Fruit fly (Drosophila melanogaster) whole organism, embryonic: ENCODE data around the gene Rpp14a.

Experiments
- ATbp ChIP-seq: fragments of 200-800 bp; sonication (Bioruptor generic); optimal IDR thresholded peaks from 2 replicates; lab custom pipeline; 2017; ENCODE audit warnings: missing biosample characterization, mild to moderate bottlenecking, missing genetic modification characterization, missing genetic modification reagents
- CG10209 ChIP-seq: fragments of 200-800 bp; sonication (Bioruptor generic); optimal IDR thresholded peaks from 3 replicates; lab custom pipeline; 2017; ENCODE audit warnings: missing biosample characterization, mild to moderate bottlenecking, missing genetic modification characterization, missing genetic modification reagents
- CG10321 ChIP-seq: fragments of 200-800 bp; sonication (Bioruptor generic); IDR thresholded peaks from 2 replicates; pipeline ENCODE4 v1.3.6; 2022; ENCODE audit warnings: missing biosample characterization, missing genetic modification characterization
- CG11085 ChIP-seq: fragments of 200-800 bp; sonication (Bioruptor generic); IDR thresholded peaks from 2 replicates; pipeline ENCODE4 v1.3.6; 2022; ENCODE audit warnings: missing biosample characterization, missing genetic modification characterization
- CG11093 ChIP-seq: fragments of 200-800 bp; sonication (Bioruptor generic); IDR thresholded peaks from 3 replicates; pipeline ENCODE4 v1.3.6; 2022; ENCODE audit warnings: missing biosample characterization, missing genetic modification characterization
- CG12236 ChIP-seq: fragments of 200-800 bp; sonication (Bioruptor generic); optimal IDR thresholded peaks from 2 replicates; lab custom pipeline; 2016; ENCODE audit warnings: missing biosample characterization, missing genetic modification characterization
- CG13894 ChIP-seq: fragments of 200-800 bp; sonication (Bioruptor generic); optimal IDR thresholded peaks from 3 replicates; lab custom pipeline; 2018; ENCODE audit warnings: missing biosample characterization, mild to moderate bottlenecking, missing genetic modification characterization, moderate library complexity
- CG15514 ChIP-seq: fragments of 200-800 bp; sonication (Bioruptor generic); optimal IDR thresholded peaks from 3 replicates; lab custom pipeline; 2017; ENCODE audit warnings: missing biosample characterization, missing genetic modification characterization, mild to moderate bottlenecking, moderate library complexity, missing genetic modification reagents
- CG1603 ChIP-seq: fragments of 200-800 bp; sonication (Bioruptor generic); optimal IDR thresholded peaks from 2 replicates; lab custom pipeline; 2019; ENCODE audit warnings: missing biosample characterization, mild to moderate bottlenecking, missing genetic modification characterization, moderate library complexity
- CG16813 ChIP-seq: fragments of 200-800 bp; sonication (Bioruptor generic); IDR thresholded peaks from 3 replicates; pipeline ENCODE4 v1.3.6; 2022; ENCODE audit warnings: missing biosample characterization, missing genetic modification characterization; ENCODE audit not compliant: partially characterized antibody
- CG17912 ChIP-seq: fragments of 200-800 bp; sonication (Bioruptor generic); optimal IDR thresholded peaks from 2 replicates; lab custom pipeline; 2018; ENCODE audit warnings: missing biosample characterization, mild to moderate bottlenecking, missing genetic modification characterization
- CG2129 ChIP-seq: fragments of 200-800 bp; sonication (Bioruptor generic); IDR thresholded peaks from 2 replicates; pipeline ENCODE4 v1.3.6; 2022; ENCODE audit warnings: missing biosample characterization, missing genetic modification characterization; ENCODE audit not compliant: partially characterized antibody
- CG2875 ChIP-seq: fragments of 200-800 bp; sonication (Bioruptor generic); optimal IDR thresholded peaks from 2 replicates; lab custom pipeline; 2017; ENCODE audit warnings: missing biosample characterization, mild to moderate bottlenecking, missing genetic modification characterization, missing genetic modification reagents
- CG30020 ChIP-seq: fragments of 200-800 bp; optimal IDR thresholded peaks from 2 replicates; lab custom pipeline; 2019; ENCODE audit warnings: missing biosample characterization, mild to moderate bottlenecking, missing genetic modification characterization, moderate library complexity
- CG33557 ChIP-seq: fragments of 200-800 bp; sonication (Bioruptor generic); optimal IDR thresholded peaks from 2 replicates; lab custom pipeline; 2019; ENCODE audit warnings: missing biosample characterization, mild to moderate bottlenecking, missing genetic modification characterization, moderate library complexity
- CG34376 ChIP-seq: fragments of 200-800 bp; sonication (Bioruptor generic); optimal IDR thresholded peaks from 2 replicates; lab custom pipeline; 2018; ENCODE audit warnings: missing biosample characterization, mild to moderate bottlenecking, missing genetic modification characterization
- CG34422 ChIP-seq: fragments of 200-800 bp; sonication (Bioruptor generic); IDR thresholded peaks from 3 replicates; pipeline ENCODE4 v1.3.6; 2022; ENCODE audit warnings: missing biosample characterization, missing genetic modification characterization
- CG3726 ChIP-seq: fragments of 200-800 bp; sonication (Bioruptor generic); IDR thresholded peaks from 3 replicates; pipeline ENCODE4, ENCODE4 v1.3.6; 2022; ENCODE audit warnings: missing biosample characterization, missing genetic modification characterization
- CG7745 ChIP-seq: fragments of 200-800 bp; sonication (Bioruptor generic); optimal IDR thresholded peaks from 2 replicates; lab custom pipeline; 2018; ENCODE audit warnings: missing biosample characterization, mild to moderate bottlenecking, missing genetic modification characterization, moderate library complexity
- CG7987 ChIP-seq: fragments of 200-800 bp; sonication (Bioruptor generic); optimal IDR thresholded peaks from 2 replicates; lab custom pipeline; 2018; ENCODE audit warnings: missing biosample characterization, mild to moderate bottlenecking, missing genetic modification characterization, moderate library complexity
- CHES-1-like ChIP-seq: fragments of 200-800 bp; sonication (Bioruptor generic); optimal IDR thresholded peaks from 2 replicates; lab custom pipeline; 2016; ENCODE audit warnings: missing biosample characterization, missing genetic modification characterization
- Doc2 ChIP-seq: fragments of 200-800 bp; sonication (Bioruptor generic); IDR thresholded peaks from 2 replicates; pipeline ENCODE4 v1.3.6; 2022; ENCODE audit warnings: missing biosample characterization, missing genetic modification characterization
- HLH4C ChIP-seq: fragments of 200-800 bp; sonication (Bioruptor generic); IDR thresholded peaks from 3 replicates; pipeline ENCODE4 v1.3.6; 2022; ENCODE audit warnings: missing biosample characterization, missing genetic modification characterization; ENCODE audit not compliant: partially characterized antibody
- HmgD ChIP-seq: fragments of 200-800 bp; sonication (Bioruptor generic); optimal IDR thresholded peaks from 3 replicates; lab custom pipeline; 2016; ENCODE audit warnings: missing biosample characterization, missing genetic modification characterization
- Hr3 ChIP-seq: fragments of 200-800 bp; sonication (Bioruptor generic); optimal IDR thresholded peaks from 3 replicates; lab custom pipeline; 2016; ENCODE audit warnings: missing biosample characterization, missing genetic modification characterization
- Kr ChIP-seq: fragments of 200-800 bp; sonication (Bioruptor generic); optimal IDR thresholded peaks from 2 replicates; lab custom pipeline; 2017; ENCODE audit warnings: missing biosample characterization, mild to moderate bottlenecking, missing genetic modification characterization
- Mad ChIP-seq: fragments of 200-800 bp; sonication (Bioruptor generic); optimal IDR thresholded peaks from 2 replicates; lab custom pipeline; 2016; ENCODE audit warnings: missing biosample characterization, missing genetic modification characterization
- Med ChIP-seq: fragments of 200-800 bp; sonication (Bioruptor generic); peaks from one replicate; lab custom pipeline; 2016; ENCODE audit warnings: missing biosample characterization, missing genetic modification characterization, mild to moderate bottlenecking, inconsistent platforms, moderate library complexity
- Pdp1 ChIP-seq, 2 experiments: fragments of 200-800 bp; sonication (Bioruptor generic); optimal IDR thresholded peaks; 3 replicates each; lab custom pipeline; 2016; ENCODE audit warnings: missing biosample characterization in 2 of 2, missing genetic modification characterization in 2 of 2, mild to moderate bottlenecking in 1 of 2, moderate library complexity in 1 of 2
- TFAM ChIP-seq: fragments of 200-800 bp; sonication (Bioruptor generic); optimal IDR thresholded peaks from 2 replicates; lab custom pipeline; 2017; ENCODE audit warnings: missing biosample characterization, missing genetic modification characterization, inconsistent platforms
- Taf1 ChIP-seq: fragments of 200-800 bp; sonication (Bioruptor generic); IDR thresholded peaks from 2 replicates; pipeline ENCODE4 v1.3.6; 2022; ENCODE audit warnings: missing biosample characterization, missing genetic modification characterization
- Xbp1 ChIP-seq: fragments of 200-800 bp; sonication (Bioruptor generic); optimal IDR thresholded peaks from 3 replicates; lab custom pipeline; 2016; ENCODE audit warnings: missing biosample characterization, mild to moderate bottlenecking, missing genetic modification characterization
- aop ChIP-seq: fragments of 200-800 bp; sonication (Bioruptor generic); IDR thresholded peaks from 2 replicates; pipeline ENCODE4 v1.3.6; 2022; ENCODE audit warnings: missing biosample characterization, missing genetic modification characterization
- crol ChIP-seq: fragments of 200-800 bp; sonication (Bioruptor generic); IDR thresholded peaks from 2 replicates; pipeline ENCODE4 v1.3.6; 2022; ENCODE audit warnings: missing biosample characterization, missing genetic modification characterization
- danr ChIP-seq: fragments of 200-800 bp; sonication (Bioruptor generic); IDR thresholded peaks from 2 replicates; pipeline ENCODE4 v1.3.6; 2022; ENCODE audit warnings: missing biosample characterization, missing genetic modification characterization
- eyg ChIP-seq: fragments of 200-800 bp; sonication (Bioruptor generic); optimal IDR thresholded peaks from 3 replicates; lab custom pipeline; 2016; ENCODE audit warnings: missing biosample characterization, missing genetic modification characterization
- fd102C ChIP-seq: fragments of 200-800 bp; sonication (Bioruptor generic); optimal IDR thresholded peaks from 2 replicates; lab custom pipeline; 2018; ENCODE audit warnings: missing biosample characterization, mild to moderate bottlenecking, missing genetic modification characterization, moderate library complexity
- gce ChIP-seq: fragments of 200-800 bp; sonication (Bioruptor generic); IDR thresholded peaks from 3 replicates; pipeline ENCODE4 v1.3.6; 2022; ENCODE audit warnings: missing biosample characterization, missing genetic modification characterization
- ind ChIP-seq: fragments of 200-800 bp; sonication (Bioruptor generic); optimal IDR thresholded peaks from 3 replicates; lab custom pipeline; 2016; ENCODE audit warnings: missing biosample characterization, missing genetic modification characterization
- mirr ChIP-seq: fragments of 200-800 bp; sonication (Bioruptor generic); optimal IDR thresholded peaks from 3 replicates; lab custom pipeline; 2018; ENCODE audit warnings: missing biosample characterization, mild to moderate bottlenecking, missing genetic modification characterization
- ranshi ChIP-seq: fragments of 200-800 bp; sonication (Bioruptor generic); IDR thresholded peaks from 2 replicates; pipeline ENCODE4 v1.3.6; 2022; ENCODE audit warnings: missing biosample characterization, missing genetic modification characterization
- sens ChIP-seq: fragments of 200-800 bp; sonication (Bioruptor generic); peaks from one replicate; lab custom pipeline; 2016; ENCODE audit warnings: missing biosample characterization, missing genetic modification characterization
- sima ChIP-seq: fragments of 200-800 bp; sonication (Bioruptor generic); optimal IDR thresholded peaks from 2 replicates; lab custom pipeline; 2016; ENCODE audit warnings: missing biosample characterization, missing genetic modification characterization
- toy ChIP-seq: fragments of 200-800 bp; sonication (Bioruptor generic); IDR thresholded peaks from 2 replicates; pipeline ENCODE4 v1.3.6; 2022; ENCODE audit warnings: missing biosample characterization, missing genetic modification characterization
- unpg ChIP-seq: fragments of 200-800 bp; sonication (Bioruptor generic); optimal IDR thresholded peaks from 3 replicates; lab custom pipeline; 2018; ENCODE audit warnings: missing biosample characterization, mild to moderate bottlenecking, missing genetic modification characterization, moderate library complexity
- zfh2 ChIP-seq: fragments of 200-800 bp; sonication (Bioruptor generic); optimal IDR thresholded peaks from 2 replicates; lab custom pipeline; 2016; ENCODE audit warnings: missing biosample characterization, missing genetic modification characterization

Gene Rpp14a

dm6 chr3R:30063704-30064103 lies 7.0 kb downstream of the Rpp14a start (continued):
- no peak for TF ChIP-seq HmgD (GFP tag; lab: Kevin White, UChicago)
- TF ChIP-seq mirr (GFP tag; lab: Kevin White, UChicago) = peak; percentile 39
- no peak for TF ChIP-seq Kr (GFP tag; lab: Kevin White, UChicago)
- TF ChIP-seq CG10321 (GFP tag; lab: Robert Waterston, UW) = no peak
- TF ChIP-seq toy (GFP tag; lab: Robert Waterston, UW) = no peak
- TF ChIP-seq crol (GFP tag; lab: Robert Waterston, UW) = 0 out of 2 replicates have a peak, but pooled peaks have one; percentile 39
- TF ChIP-seq HLH4C (GFP tag; lab: Robert Waterston, UW) = no peak
- peak in 1 of 2 experiments; percentile 43 for TF ChIP-seq Pdp1 (GFP tag; optimal IDR thresholded peaks at IDR 0.05; lab: Kevin White, UChicago)
- TF ChIP-seq Mad (GFP tag; lab: Kevin White, UChicago) = no peak
- no peak for TF ChIP-seq CG10209 (GFP tag; lab: Kevin White, UChicago)
- no peak for TF ChIP-seq CG34422 (GFP tag; lab: Robert Waterston, UW)
- no peak for TF ChIP-seq Taf1
- peak; percentile 66 for TF ChIP-seq Med
- TF ChIP-seq CG34376 (GFP tag; lab: Kevin White, UChicago) = no peak
- TF ChIP-seq CHES-1-like (GFP tag; lab: Kevin White, UChicago) = no peak
- TF ChIP-seq Xbp1 (GFP tag; lab: Kevin White, UChicago) = no peak
- no peak for TF ChIP-seq CG17912
- no peak for TF ChIP-seq Doc2 (GFP tag; lab: Robert Waterston, UW)
- TF ChIP-seq fd102C (GFP tag; lab: Kevin White, UChicago) = no peak
- no peak for TF ChIP-seq eyg (GFP tag; lab: Kevin White, UChicago)
- no peak for TF ChIP-seq aop (GFP tag; lab: Robert Waterston, UW)
- TF ChIP-seq CG1603 (tag; lab: Kevin White, UChicago) = peak; percentile 2
- TF ChIP-seq zfh2 (GFP tag; lab: Kevin White, UChicago) = no peak
- no peak for TF ChIP-seq CG15514 (GFP tag; lab: Kevin White, UChicago)
- no peak for TF ChIP-seq CG12236
- TF ChIP-seq ATbp (GFP tag; lab: Kevin White, UChicago) = peak; percentile 4
- TF ChIP-seq CG16813 (GFP tag; lab: Robert Waterston, UW) = no peak
- TF ChIP-seq sens (GFP tag; lab: Kevin White, UChicago) = peak; percentile 68
- no peak for TF ChIP-seq CG3726
- no peak for TF ChIP-seq danr (GFP tag; lab: Robert Waterston, UW)
- TF ChIP-seq ranshi (GFP tag; lab: Robert Waterston, UW) = no peak
- no peak for TF ChIP-seq unpg
- no peak for TF ChIP-seq CG7745 (tag; lab: Kevin White, UChicago)
- no peak for TF ChIP-seq sima (GFP tag; lab: Kevin White, UChicago)
- no peak for TF ChIP-seq CG30020 (tag; lab: Kevin White, UChicago)
- no peak for TF ChIP-seq CG11085 (GFP tag; lab: Robert Waterston, UW)
- no peak for TF ChIP-seq Hr3 (GFP tag; lab: Kevin White, UChicago)
- TF ChIP-seq CG7987 = no peak
- TF ChIP-seq ind = no peak
- TF ChIP-seq TFAM (GFP tag; lab: Kevin White, UChicago) = no peak
- TF ChIP-seq gce = no peak
- TF ChIP-seq CG2129 (GFP tag; lab: Robert Waterston, UW) = no peak
- TF ChIP-seq CG33557 (GFP tag; lab: Kevin White, UChicago) = no peak
- TF ChIP-seq CG2875 (GFP tag; lab: Kevin White, UChicago) = no peak
- TF ChIP-seq CG11093 (GFP tag; lab: Robert Waterston, UW) = no peak
- no peak for TF ChIP-seq CG13894 (tag; lab: Kevin White, UChicago)
